Fruit fly (Drosophila melanogaster) whole organism, embryonic: Measurements from ENCODE around the gene CG6843.

Source experiments
- CG10321 ChIP-seq: fragments of 200-800 bp; sonication (Bioruptor generic); IDR thresholded peaks from 2 replicates; pipeline ENCODE4 v1.3.6; 2022; ENCODE audit warnings: missing biosample characterization, missing genetic modification characterization
- CG10366 ChIP-seq: fragments of 200-800 bp; sonication (Bioruptor generic); IDR thresholded peaks from 2 replicates; pipeline ENCODE4 v1.3.6; 2022; ENCODE audit warnings: missing biosample characterization, missing genetic modification characterization
- CG10431 ChIP-seq: fragments of 200-800 bp; sonication (Bioruptor generic); optimal IDR thresholded peaks from 3 replicates; lab custom pipeline; 2018; ENCODE audit warnings: missing biosample characterization, mild to moderate bottlenecking, missing genetic modification characterization
- CG10565 ChIP-seq: fragments of 200-800 bp; sonication (Bioruptor generic); optimal IDR thresholded peaks from 3 replicates; lab custom pipeline; 2016; ENCODE audit warnings: missing biosample characterization, mild to moderate bottlenecking, missing genetic modification characterization
- CG11504 ChIP-seq: fragments of 200-800 bp; sonication (Bioruptor generic); optimal IDR thresholded peaks from 3 replicates; lab custom pipeline; 2019; ENCODE audit warnings: missing biosample characterization, mild to moderate bottlenecking, missing genetic modification characterization, moderate library complexity
- CG16813 ChIP-seq: fragments of 200-800 bp; sonication (Bioruptor generic); IDR thresholded peaks from 3 replicates; pipeline ENCODE4 v1.3.6; 2022; ENCODE audit warnings: missing biosample characterization, missing genetic modification characterization; ENCODE audit not compliant: partially characterized antibody
- CG32772 ChIP-seq: fragments of 200-800 bp; sonication (Bioruptor generic); IDR thresholded peaks from 2 replicates; pipeline ENCODE4 v1.3.6; 2022; ENCODE audit warnings: missing biosample characterization, missing genetic modification characterization
- CG4730 ChIP-seq: fragments of 200-800 bp; sonication (Bioruptor generic); IDR thresholded peaks from 2 replicates; pipeline ENCODE4 v1.3.6; 2022; ENCODE audit warnings: missing biosample characterization, missing genetic modification characterization
- CG5245 ChIP-seq: fragments of 200-800 bp; sonication (Bioruptor generic); optimal IDR thresholded peaks from 3 replicates; lab custom pipeline; 2016; ENCODE audit warnings: missing biosample characterization, missing genetic modification characterization
- CG7357 ChIP-seq: fragments of 200-800 bp; sonication (Bioruptor generic); IDR thresholded peaks from 3 replicates; pipeline ENCODE4 v1.3.6; 2022; ENCODE audit warnings: missing biosample characterization, missing genetic modification characterization
- CG7786 ChIP-seq: fragments of 200-800 bp; sonication (Bioruptor generic); optimal IDR thresholded peaks from 2 replicates; lab custom pipeline; 2016; ENCODE audit warnings: missing biosample characterization, missing genetic modification characterization
- CG7839 ChIP-seq: fragments of 200-800 bp; sonication (Bioruptor generic); optimal IDR thresholded peaks from 3 replicates; lab custom pipeline; 2018; ENCODE audit warnings: missing biosample characterization, mild to moderate bottlenecking, missing genetic modification characterization, moderate library complexity
- CG9932 ChIP-seq: fragments of 200-800 bp; sonication (Bioruptor generic); IDR thresholded peaks from 2 replicates; pipeline ENCODE4 v1.3.6; 2022; ENCODE audit warnings: missing biosample characterization, missing genetic modification characterization
- Dfd ChIP-seq, 2 experiments: fragments of >200 bp; optimal IDR thresholded peaks; 2 replicates each; lab custom pipeline; 2017; ENCODE audit warnings: missing biosample characterization in 2 of 2, missing genetic modification characterization in 2 of 2
- Dip3 ChIP-seq: fragments of 200-800 bp; sonication (Bioruptor generic); optimal IDR thresholded peaks from 3 replicates; lab custom pipeline; 2016; ENCODE audit warnings: missing biosample characterization, missing genetic modification characterization
- HLH4C ChIP-seq: fragments of 200-800 bp; sonication (Bioruptor generic); IDR thresholded peaks from 3 replicates; pipeline ENCODE4 v1.3.6; 2022; ENCODE audit warnings: missing biosample characterization, missing genetic modification characterization; ENCODE audit not compliant: partially characterized antibody
- Hr51 ChIP-seq, 2 experiments: fragments of 200-800 bp; sonication (Bioruptor generic); optimal IDR thresholded peaks; 2 replicates in 1 of 2; 3 replicates in 1 of 2; lab custom pipeline; 2016 to 2018; ENCODE audit warnings: missing biosample characterization in 2 of 2, missing genetic modification characterization in 2 of 2, mild to moderate bottlenecking in 1 of 2, moderate library complexity in 1 of 2
- Meics ChIP-seq: fragments of 200-800 bp; sonication (Bioruptor generic); optimal IDR thresholded peaks from 2 replicates; lab custom pipeline; 2017; ENCODE audit warnings: missing biosample characterization, mild to moderate bottlenecking, missing genetic modification characterization
- Neu2 ChIP-seq: fragments of 200-800 bp; sonication (Bioruptor generic); optimal IDR thresholded peaks from 3 replicates; lab custom pipeline; 2016; ENCODE audit warnings: missing biosample characterization, missing genetic modification characterization, borderline replicate concordance
- Nf-YB ChIP-seq: fragments of 200-800 bp; sonication (Bioruptor generic); optimal IDR thresholded peaks from 3 replicates; lab custom pipeline; 2019; ENCODE audit warnings: missing biosample characterization, mild to moderate bottlenecking, missing genetic modification characterization, moderate library complexity
- Nf-YC ChIP-seq: fragments of 200-800 bp; optimal IDR thresholded peaks from 3 replicates; lab custom pipeline; 2019; ENCODE audit warnings: missing biosample characterization, mild to moderate bottlenecking, missing genetic modification characterization, moderate library complexity
- Oaz ChIP-seq: fragments of 200-800 bp; sonication (Bioruptor generic); IDR thresholded peaks from 2 replicates; pipeline ENCODE4 v1.3.6; 2022; ENCODE audit warnings: missing biosample characterization, missing genetic modification characterization
- Ptx1 ChIP-seq: fragments of 200-800 bp; sonication (Bioruptor generic); IDR thresholded peaks from 2 replicates; pipeline ENCODE4 v1.3.6; 2022; ENCODE audit warnings: missing biosample characterization, missing genetic modification characterization
- Ravus ChIP-seq: fragments of 200-800 bp; sonication (Bioruptor generic); IDR thresholded peaks from 2 replicates; pipeline ENCODE4 v1.3.6; 2022; ENCODE audit warnings: missing biosample characterization, missing genetic modification characterization
- Side ChIP-seq: fragments of 200-800 bp; sonication (Bioruptor generic); optimal IDR thresholded peaks from 2 replicates; lab custom pipeline; 2016; ENCODE audit warnings: missing biosample characterization, missing genetic modification characterization
- Sox102F ChIP-seq: fragments of 200-800 bp; sonication (Bioruptor generic); optimal IDR thresholded peaks from 2 replicates; lab custom pipeline; 2018; ENCODE audit warnings: missing biosample characterization, mild to moderate bottlenecking, missing genetic modification characterization, moderate library complexity
- Sry-β ChIP-seq: fragments of 200-800 bp; sonication (Bioruptor generic); optimal IDR thresholded peaks from 2 replicates; lab custom pipeline; 2018; ENCODE audit warnings: missing biosample characterization, mild to moderate bottlenecking, missing genetic modification characterization, moderate library complexity
- chif ChIP-seq, 2 experiments: fragments of 200-800 bp; sonication (Bioruptor generic); optimal IDR thresholded peaks; 3 replicates each; lab custom pipeline; 2016; ENCODE audit warnings: missing biosample characterization in 2 of 2, missing genetic modification characterization in 2 of 2
- dysf ChIP-seq: fragments of 200-800 bp; sonication (Bioruptor generic); IDR thresholded peaks from 3 replicates; pipeline ENCODE4 v1.3.6; 2022; ENCODE audit warnings: missing biosample characterization, missing genetic modification characterization
- ems ChIP-seq: fragments of 200-800 bp; sonication (Bioruptor generic); optimal IDR thresholded peaks from 3 replicates; lab custom pipeline; 2016; ENCODE audit warnings: missing biosample characterization, missing genetic modification characterization
- esg ChIP-seq: fragments of 200-800 bp; sonication (Bioruptor generic); conservative IDR thresholded peaks from 2 replicates; pipeline ENCODE4 v1.3.6; 2022; ENCODE audit warnings: missing biosample characterization, missing genetic modification characterization
- fd64A ChIP-seq: fragments of 200-800 bp; sonication (Bioruptor generic); optimal IDR thresholded peaks from 3 replicates; lab custom pipeline; 2018; ENCODE audit warnings: missing biosample characterization, mild to moderate bottlenecking, missing genetic modification characterization
- gce ChIP-seq: fragments of 200-800 bp; sonication (Bioruptor generic); IDR thresholded peaks from 3 replicates; pipeline ENCODE4 v1.3.6; 2022; ENCODE audit warnings: missing biosample characterization, missing genetic modification characterization
- her ChIP-seq: fragments of 200-800 bp; sonication (Bioruptor generic); optimal IDR thresholded peaks from 2 replicates; lab custom pipeline; 2016; ENCODE audit warnings: missing biosample characterization, missing genetic modification characterization
- jigr1 ChIP-seq: fragments of 200-800 bp; sonication (Bioruptor generic); IDR thresholded peaks from 3 replicates; pipeline ENCODE4 v1.3.6; 2022; ENCODE audit warnings: missing biosample characterization, missing genetic modification characterization
- kah ChIP-seq: fragments of 200-800 bp; sonication (Bioruptor generic); optimal IDR thresholded peaks from 2 replicates; lab custom pipeline; 2018; ENCODE audit warnings: missing biosample characterization, mild to moderate bottlenecking, missing genetic modification characterization
- nom ChIP-seq: fragments of 200-800 bp; sonication (Bioruptor generic); optimal IDR thresholded peaks from 2 replicates; lab custom pipeline; 2017; ENCODE audit warnings: missing biosample characterization, missing genetic modification characterization, mild to moderate bottlenecking, moderate library complexity, missing genetic modification reagents
- oc ChIP-seq: fragments of 200-800 bp; sonication (Bioruptor generic); optimal IDR thresholded peaks from 2 replicates; lab custom pipeline; 2018; ENCODE audit warnings: missing biosample characterization, mild to moderate bottlenecking, missing genetic modification characterization, moderate library complexity
- odd ChIP-seq: fragments of 200-800 bp; sonication (Bioruptor generic); optimal IDR thresholded peaks from 2 replicates; lab custom pipeline; 2017; ENCODE audit warnings: missing biosample characterization, mild to moderate bottlenecking, missing genetic modification characterization
- pan ChIP-seq, 4 experiments: fragments of >200 bp in 3 of 4; fragments of 200-800 bp in 1 of 4; sonication (Bioruptor generic) in 1 of 4; optimal IDR thresholded peaks in 3 of 4; IDR thresholded peaks in 1 of 4; 2 replicates each; pipeline versions ENCODE4 v1.3.6 to Lab custom; 2017 to 2022; ENCODE audit warnings: missing biosample characterization in 2 of 4, missing genetic modification characterization in 2 of 4, mixed read lengths in 1 of 4
- pb ChIP-seq: fragments of 200-800 bp; sonication (Bioruptor generic); optimal IDR thresholded peaks from 3 replicates; lab custom pipeline; 2016; ENCODE audit warnings: missing biosample characterization, missing genetic modification characterization
- repo ChIP-seq: fragments of 200-800 bp; sonication (Bioruptor generic); optimal IDR thresholded peaks from 2 replicates; lab custom pipeline; 2016; ENCODE audit warnings: missing biosample characterization, missing genetic modification characterization
- ro ChIP-seq: fragments of 200-800 bp; sonication (Bioruptor generic); IDR thresholded peaks from 2 replicates; pipeline ENCODE4 v1.3.6; 2022; ENCODE audit warnings: missing biosample characterization, missing genetic modification characterization
- sim ChIP-seq: fragments of 200-800 bp; sonication (Bioruptor generic); IDR thresholded peaks from 2 replicates; pipeline ENCODE4 v1.3.6; 2022; ENCODE audit warnings: missing biosample characterization, missing genetic modification characterization
- so ChIP-seq: fragments of 200-800 bp; sonication (Bioruptor generic); IDR thresholded peaks from 3 replicates; pipeline ENCODE4 v1.3.6; 2022; ENCODE audit warnings: missing biosample characterization, missing genetic modification characterization
- unpg ChIP-seq: fragments of 200-800 bp; sonication (Bioruptor generic); optimal IDR thresholded peaks from 3 replicates; lab custom pipeline; 2018; ENCODE audit warnings: missing biosample characterization, mild to moderate bottlenecking, missing genetic modification characterization, moderate library complexity
- vvl ChIP-seq: fragments of 200-800 bp; sonication (Bioruptor generic); IDR thresholded peaks from 2 replicates; pipeline ENCODE4 v1.3.6; 2022; ENCODE audit warnings: missing biosample characterization, missing genetic modification characterization
- zf30C ChIP-seq: fragments of 200-800 bp; sonication (Bioruptor generic); optimal IDR thresholded peaks from 3 replicates; lab custom pipeline; 2018; ENCODE audit warnings: missing biosample characterization, mild to moderate bottlenecking, missing genetic modification characterization

CG6843 gene

dm6 chr3L:18890283-18891175, 10.9 kb upstream of the CG6843 start, which contains the start of gene CG3961 (continued):
- peak; percentile 89 for TF ChIP-seq Nf-YC
- peak; percentile 73 for TF ChIP-seq repo
- TF ChIP-seq sim (GFP tag; lab: Robert Waterston, UW): peak; percentile 80; the same call in 1 of the 2 replicates
- peak; percentile 60 for TF ChIP-seq her (GFP tag; lab: Kevin White, UChicago)
- peak; percentile 92 for TF ChIP-seq zf30C
- peak; percentile 93 for TF ChIP-seq oc (tag; lab: Kevin White, UChicago)
- peak; percentile 89 for TF ChIP-seq Nf-YB (GFP tag; lab: Kevin White, UChicago)
- peak; percentile 94 for TF ChIP-seq kah (GFP tag; lab: Kevin White, UChicago)
- peak in 1 of 2 experiments; percentile 85 for TF ChIP-seq Dfd (GFP tag; optimal IDR thresholded peaks at IDR 0.05; lab: Kevin White, UChicago)
- peak; percentile 55 for TF ChIP-seq pb (GFP tag; lab: Kevin White, UChicago)
- TF ChIP-seq CG4730 (GFP tag; lab: Robert Waterston, UW): peak; percentile 82
- peak; percentile 71 for TF ChIP-seq CG10565 (GFP tag; lab: Kevin White, UChicago)
- TF ChIP-seq pan (optimal IDR thresholded peaks at IDR 0.05; lab: Kevin White, UChicago): no peak
- peak in 1 of 2 experiments; percentile 93 for TF ChIP-seq pan (GFP tag; optimal IDR thresholded peaks at IDR 0.05 in 1 of 2, IDR thresholded peaks at IDR 0.05 in 1 of 2)
- TF ChIP-seq Ptx1 (GFP tag; lab: Robert Waterston, UW): peak; percentile 96
- TF ChIP-seq fd64A (GFP tag; lab: Kevin White, UChicago): peak; percentile 90
- peak; percentile 85 to 94 for TF ChIP-seq chif (GFP tag; optimal IDR thresholded peaks at IDR 0.05; lab: Kevin White, UChicago)
- peak; percentile 88 for TF ChIP-seq CG10366 (GFP tag; lab: Robert Waterston, UW)
- peak; percentile 82 for TF ChIP-seq CG7786
- TF ChIP-seq vvl (GFP tag; lab: Robert Waterston, UW): peak; percentile 94
- peak; percentile 91 for TF ChIP-seq ro (GFP tag; lab: Robert Waterston, UW)
- TF ChIP-seq Dip3 (GFP tag; lab: Kevin White, UChicago): peak; percentile 63
- peak; percentile 86; the same call in 1 of the 2 replicates for TF ChIP-seq Oaz
- TF ChIP-seq CG5245 (GFP tag; lab: Kevin White, UChicago): peak; percentile 96
- TF ChIP-seq CG10431 (GFP tag; lab: Kevin White, UChicago): peak; percentile 93
- peak; percentile 61 for TF ChIP-seq CG10321 (GFP tag; lab: Robert Waterston, UW)
- peak; percentile 98 for TF ChIP-seq Sox102F
- peak; percentile 72 for TF ChIP-seq Sry-β (GFP tag; lab: Kevin White, UChicago)
- peak; percentile 96 for TF ChIP-seq unpg (GFP tag; lab: Kevin White, UChicago)
- TF ChIP-seq esg (GFP tag; lab: Robert Waterston, UW): peak; percentile 94
- TF ChIP-seq nom (GFP tag; lab: Kevin White, UChicago): peak; percentile 97
- TF ChIP-seq CG32772 (GFP tag; lab: Robert Waterston, UW): peak; percentile 93
- peak; percentile 85 for TF ChIP-seq CG7357 (GFP tag; lab: Robert Waterston, UW)
- no peak for TF ChIP-seq HLH4C (GFP tag; lab: Robert Waterston, UW)
- peak; percentile 98 for TF ChIP-seq CG11504 (tag; lab: Kevin White, UChicago)
- TF ChIP-seq ems (GFP tag; lab: Kevin White, UChicago): peak; percentile 86
- peak; percentile 72 for TF ChIP-seq CG9932 (GFP tag; lab: Robert Waterston, UW)
- TF ChIP-seq gce (GFP tag; lab: Robert Waterston, UW): peak; percentile 74; the same call in 1 of the 3 replicates
- TF ChIP-seq Hr51 (GFP tag; optimal IDR thresholded peaks at IDR 0.05; lab: Kevin White, UChicago): peak; percentile 91 to 99
- TF ChIP-seq dysf: peak; percentile 94
- peak; percentile 98 for TF ChIP-seq odd (GFP tag; lab: Kevin White, UChicago)
- no peak for TF ChIP-seq CG16813
- peak; percentile 40 for TF ChIP-seq Side (GFP tag; lab: Kevin White, UChicago)
- TF ChIP-seq Neu2 (GFP tag; lab: Kevin White, UChicago): no peak
- TF ChIP-seq jigr1 (GFP tag; lab: Robert Waterston, UW): peak; percentile 94
- peak; percentile 95 for TF ChIP-seq Meics (GFP tag; lab: Kevin White, UChicago)
- TF ChIP-seq CG7839 (tag; lab: Kevin White, UChicago): peak; percentile 99
- TF ChIP-seq so: peak; percentile 95
- TF ChIP-seq Ravus (GFP tag; lab: Robert Waterston, UW): peak; percentile 71
